Fruit fly (Drosophila melanogaster): Measurements from ENCODE around the gene CG11334.

CG11334 gene

DNA sequence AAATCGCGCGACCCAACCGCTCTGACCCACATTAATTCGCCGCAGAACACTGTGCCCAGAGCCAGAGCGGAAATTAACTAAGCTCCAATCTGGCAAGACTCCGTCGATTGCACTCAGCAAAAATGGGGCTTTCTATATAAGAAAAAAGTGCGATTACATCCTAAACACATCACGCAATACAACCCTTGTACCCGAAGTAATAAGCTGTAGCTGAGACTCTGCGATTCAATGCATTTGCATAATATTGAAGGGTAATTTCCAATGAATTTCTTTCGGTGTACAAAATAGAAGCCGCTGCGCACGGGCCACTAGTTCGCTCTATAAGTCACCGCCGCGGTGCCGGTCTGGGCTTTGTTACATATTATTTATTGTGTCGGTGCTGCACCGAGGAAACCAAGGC lies 19.3 kb upstream of the CG11334 start (continued):
- TF ChIP-seq Xbp1 (GFP tag; optimal IDR thresholded peaks at IDR 0.05) (peak; percentile 36), emc (GFP tag; optimal IDR thresholded peaks at IDR 0.05) (no peak), tio (GFP tag; optimal IDR thresholded peaks at IDR 0.05) (peak; percentile 3), CG32532 (GFP tag; IDR thresholded peaks at IDR 0.05) (no peak), Fer3 (tag; optimal IDR thresholded peaks at IDR 0.05) (no peak), sens (GFP tag) (peak; percentile 90)

DNA sequence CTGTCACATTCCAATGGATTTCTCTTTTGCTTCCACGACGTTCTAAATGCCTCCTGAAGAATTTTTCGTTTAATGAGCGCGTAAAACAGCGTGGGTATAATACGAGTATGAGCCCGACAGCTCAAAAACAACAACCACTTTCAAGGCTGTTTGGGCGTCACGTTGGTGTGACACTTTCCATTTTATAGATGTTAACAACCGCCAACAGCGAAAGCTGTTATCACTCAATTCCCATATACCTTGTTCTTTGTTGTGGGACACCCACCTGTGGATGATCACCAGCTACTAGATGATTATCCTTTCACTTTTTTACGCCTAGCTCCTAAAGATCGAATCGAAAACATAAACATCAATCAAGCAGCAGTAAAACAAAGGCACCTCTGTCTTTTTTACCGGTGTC lies 14.3 kb upstream of the CG11334 start:
- TF ChIP-seq sens (GFP tag) (peak; percentile 29), Blimp-1 (GFP tag; optimal IDR thresholded peaks at IDR 0.05) (peak; percentile 96), vfl (GFP tag; optimal IDR thresholded peaks at IDR 0.05) (no peak), pum (GFP tag; optimal IDR thresholded peaks at IDR 0.05) (no peak), CG7839 (tag; optimal IDR thresholded peaks at IDR 0.05) (no peak), p53 (GFP tag; optimal IDR thresholded peaks at IDR 0.05) (no peak), br (optimal IDR thresholded peaks at IDR 0.05) (no peak), Bgb (GFP tag; IDR thresholded peaks at IDR 0.05; ENCODE audit: partially characterized antibody) (no peak), nerfin-2 (GFP tag; IDR thresholded peaks at IDR 0.05; ENCODE audit: partially characterized antibody) (no peak)

DNA sequence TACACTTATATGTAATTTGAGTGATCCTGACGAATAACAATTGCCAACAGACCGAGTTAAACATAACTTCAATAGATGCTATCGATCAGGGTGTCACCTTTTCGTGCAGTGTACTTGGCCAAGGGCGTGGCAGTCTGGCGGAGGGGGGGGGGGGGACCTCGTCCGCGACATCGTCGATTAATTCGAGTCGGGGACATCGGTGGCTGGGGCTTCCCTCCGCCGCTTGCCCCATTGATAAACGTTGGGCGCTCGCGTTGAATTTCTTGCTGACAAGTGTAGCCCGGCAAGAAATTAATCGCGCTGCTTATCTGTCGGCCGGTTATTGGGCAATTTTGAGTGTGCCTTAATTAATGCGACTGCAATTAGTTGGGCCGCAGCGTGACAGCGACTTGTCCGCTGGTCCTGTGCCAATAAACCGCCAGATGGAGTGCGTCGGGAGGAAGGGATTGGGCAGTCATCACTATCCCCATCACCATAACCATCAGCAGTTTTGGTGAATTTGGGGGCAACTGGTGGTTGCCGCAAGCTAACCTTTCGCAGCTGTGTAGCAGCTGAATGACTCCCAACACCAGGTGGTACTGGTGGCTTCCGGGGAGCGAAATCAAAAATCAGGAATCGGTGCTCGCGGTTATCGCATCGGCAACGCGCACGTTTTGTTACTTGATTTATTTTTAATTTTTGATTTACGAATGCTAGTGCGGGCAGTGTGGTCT lies 382 bp downstream of the CG11334 start:
- TF ChIP-seq B-H1 (GFP tag; IDR thresholded peaks at IDR 0.05) (no peak), CG31388 (GFP tag; optimal IDR thresholded peaks at IDR 0.05) (no peak), CG2889 (GFP tag; IDR thresholded peaks at IDR 0.05) (peak; percentile 77), CG31224 (GFP tag; IDR thresholded peaks at IDR 0.05) (no peak), Camta (GFP tag; optimal IDR thresholded peaks at IDR 0.05) (no peak), sr (GFP tag; IDR thresholded peaks at IDR 0.05) (no peak), Deaf1 (tag; optimal IDR thresholded peaks at IDR 0.05) (peak; percentile 12), CG14667 (GFP tag; IDR thresholded peaks at IDR 0.05) (no peak), Opbp (GFP tag; IDR thresholded peaks at IDR 0.05; ENCODE audit: partially characterized antibody) (no peak), CG18011 (GFP tag; optimal IDR thresholded peaks at IDR 0.05) (no peak), CG6683 (GFP tag; optimal IDR thresholded peaks at IDR 0.05) (no peak), CG16863 (GFP tag; optimal IDR thresholded peaks at IDR 0.05) (no peak), Blimp-1 (GFP tag; optimal IDR thresholded peaks at IDR 0.05) (no peak), pan (optimal IDR thresholded peaks at IDR 0.05) (no peak), pan (GFP tag; optimal IDR thresholded peaks at IDR 0.05 in 1 of 2, IDR thresholded peaks at IDR 0.05 in 1 of 2) (no peak), MBD-R2 (GFP tag; IDR thresholded peaks at IDR 0.05) (peak; percentile 24; the same call in 1 of the 2 replicates), CG6654 (GFP tag; optimal IDR thresholded peaks at IDR 0.05) (no peak), Lhr (GFP tag; optimal IDR thresholded peaks at IDR 0.05) (no peak), grn (GFP tag; optimal IDR thresholded peaks at IDR 0.05) (no peak), Med (GFP tag) (peak; percentile 81), CG9797 (GFP tag; optimal IDR thresholded peaks at IDR 0.05) (no peak), CG12659 (GFP tag; optimal IDR thresholded peaks at IDR 0.05) (peak; percentile 19), CG10565 (GFP tag; optimal IDR thresholded peaks at IDR 0.05) (no peak), NC2α (GFP tag; optimal IDR thresholded peaks at IDR 0.05) (no peak), wdn (GFP tag; IDR thresholded peaks at IDR 0.05) (no peak), da (GFP tag; optimal IDR thresholded peaks at IDR 0.05) (no peak), CG7372 (GFP tag; IDR thresholded peaks at IDR 0.05) (no peak), tll (GFP tag; optimal IDR thresholded peaks at IDR 0.05) (no peak), zf30C (GFP tag; optimal IDR thresholded peaks at IDR 0.05) (peak; percentile 57), Dip2 (GFP tag; IDR thresholded peaks at IDR 0.05) (no peak), CG32532 (GFP tag; IDR thresholded peaks at IDR 0.05) (no peak), emc (GFP tag; optimal IDR thresholded peaks at IDR 0.05) (no peak), CG10543 (GFP tag; optimal IDR thresholded peaks at IDR 0.05) (no peak), Hmr (GFP tag; optimal IDR thresholded peaks at IDR 0.05) (no peak), run (tag; optimal IDR thresholded peaks at IDR 0.05) (no peak), Hand (GFP tag; optimal IDR thresholded peaks at IDR 0.05) (no peak)
